Fruit fly (Drosophila melanogaster) whole organism, wandering third instar larva: ENCODE measurements around the gene CG33795.
A peak's percentile ranks its signal among the peaks of the same experiment; 100 is the strongest.

Experiments
- Abd-B ChIP-seq: fragments of >200 bp; optimal IDR thresholded peaks from 2 replicates; lab custom pipeline; 2017; ENCODE audit warnings: missing biosample characterization, missing genetic modification characterization
- CG32264 ChIP-seq: fragments of 200-800 bp; sonication (Bioruptor generic); optimal IDR thresholded peaks from 2 replicates; lab custom pipeline; 2016; ENCODE audit warnings: missing biosample characterization, missing genetic modification characterization
- CG9705 ChIP-seq: fragments of 200-800 bp; sonication (Bioruptor generic); optimal IDR thresholded peaks from 2 replicates; lab custom pipeline; 2018; ENCODE audit warnings: missing biosample characterization, mild to moderate bottlenecking, missing genetic modification characterization
- CrebA ChIP-seq: fragments of 200-800 bp; sonication (Bioruptor generic); optimal IDR thresholded peaks from 2 replicates; lab custom pipeline; 2016; ENCODE audit warnings: missing biosample characterization, mild to moderate bottlenecking, missing genetic modification characterization, borderline replicate concordance
- Dfd ChIP-seq: fragments of >200 bp; optimal IDR thresholded peaks from 2 replicates; lab custom pipeline; 2017; ENCODE audit warnings: missing biosample characterization, missing genetic modification characterization
- Dif ChIP-seq: fragments of 200-275, 200-300 bp; sonication (Bioruptor generic); optimal IDR thresholded peaks from 2 replicates; lab custom pipeline; 2018; ENCODE audit warnings: missing biosample characterization, missing genetic modification characterization; ENCODE audit not compliant: partially characterized antibody
- GATAd ChIP-seq: sonication (Bioruptor generic); optimal IDR thresholded peaks from 2 replicates; lab custom pipeline; 2016; ENCODE audit warnings: missing biosample characterization, missing genetic modification characterization
- HLH106 ChIP-seq: fragments of 200-800 bp; optimal IDR thresholded peaks from 3 replicates; lab custom pipeline; 2019; ENCODE audit warnings: missing biosample characterization, mild to moderate bottlenecking, missing genetic modification characterization, moderate library complexity
- Hnf4 ChIP-seq: fragments of 200-800 bp; sonication (Bioruptor generic); optimal IDR thresholded peaks from 2 replicates; lab custom pipeline; 2016; ENCODE audit warnings: missing biosample characterization, mild to moderate bottlenecking, missing genetic modification characterization
- Hr78 ChIP-seq: fragments of >200 bp; optimal IDR thresholded peaks from 2 replicates; lab custom pipeline; 2017; ENCODE audit warnings: missing biosample characterization, missing genetic modification characterization
- Hr83 ChIP-seq: fragments of 200-300 bp; sonication (Bioruptor generic); optimal IDR thresholded peaks from 2 replicates; lab custom pipeline; 2016; ENCODE audit warnings: missing biosample characterization, mild to moderate bottlenecking, missing genetic modification characterization, moderate library complexity; ENCODE audit not compliant: poor library complexity, severe bottlenecking
- Jra ChIP-seq: sonication (Bioruptor generic); optimal IDR thresholded peaks from 2 replicates; lab custom pipeline; 2016; ENCODE audit warnings: missing biosample characterization, missing genetic modification characterization
- Mio ChIP-seq: sonication (Bioruptor generic); optimal IDR thresholded peaks from 2 replicates; lab custom pipeline; 2016; ENCODE audit warnings: missing biosample characterization, missing genetic modification characterization
- Myc ChIP-seq: fragments of >200 bp; optimal IDR thresholded peaks from 2 replicates; lab custom pipeline; 2017
- N ChIP-seq: fragments of >200 bp; optimal IDR thresholded peaks from 2 replicates; lab custom pipeline; 2018; ENCODE audit warnings: missing biosample characterization, missing external identifiers, missing genetic modification characterization
- OdsH ChIP-seq: fragments of 200-800 bp; sonication (Bioruptor generic); optimal IDR thresholded peaks from 2 replicates; lab custom pipeline; 2016; ENCODE audit warnings: missing biosample characterization, mild to moderate bottlenecking, missing genetic modification characterization
- Rel ChIP-seq, 2 experiments: fragments of 200-800 bp; sonication (Bioruptor generic) in 1 of 2; optimal IDR thresholded peaks; 2 replicates in 1 of 2; 3 replicates in 1 of 2; lab custom pipeline; 2016 to 2019; ENCODE audit warnings: mild to moderate bottlenecking in 2 of 2, missing biosample characterization in 2 of 2, missing genetic modification characterization in 2 of 2, moderate library complexity in 1 of 2
- Sp1 ChIP-seq: fragments of 200-800 bp; sonication (Bioruptor generic); optimal IDR thresholded peaks from 3 replicates; lab custom pipeline; 2019; ENCODE audit warnings: missing biosample characterization, mild to moderate bottlenecking, missing genetic modification characterization, moderate library complexity
- Vsx2 ChIP-seq: fragments of 200-300, 225-300 bp; sonication (Bioruptor generic); optimal IDR thresholded peaks from 2 replicates; lab custom pipeline; 2018; ENCODE audit warnings: missing biosample characterization, missing genetic modification characterization; ENCODE audit not compliant: partially characterized antibody
- br ChIP-seq: fragments of 200-800 bp; sonication (Bioruptor generic); optimal IDR thresholded peaks from 2 replicates; lab custom pipeline; 2016; ENCODE audit warnings: missing biosample characterization, missing genetic modification characterization
- brk ChIP-seq: fragments of 200-800 bp; sonication (Bioruptor generic); optimal IDR thresholded peaks from 2 replicates; lab custom pipeline; 2016; ENCODE audit warnings: missing biosample characterization, mild to moderate bottlenecking, missing genetic modification characterization
- dl ChIP-seq, 2 experiments: fragments of 175-275, 200-275 bp in 1 of 2; fragments of 200-275 bp in 1 of 2; sonication (Bioruptor generic); optimal IDR thresholded peaks; lab custom pipeline; 2018; ENCODE audit warnings: mild to moderate bottlenecking in 2 of 2, missing biosample characterization in 2 of 2, missing genetic modification characterization in 2 of 2, moderate library complexity in 2 of 2; ENCODE audit not compliant: partially characterized antibody in 2 of 2, insufficient read depth in 1 of 2
- dmrt93B ChIP-seq: fragments of 200-800 bp; sonication (Bioruptor generic); optimal IDR thresholded peaks from 2 replicates; lab custom pipeline; 2018; ENCODE audit warnings: missing biosample characterization, mild to moderate bottlenecking, missing genetic modification characterization
- dsf ChIP-seq: sonication (Bioruptor generic); optimal IDR thresholded peaks from 2 replicates; lab custom pipeline; 2016; ENCODE audit warnings: missing biosample characterization, missing genetic modification characterization, borderline replicate concordance
- ey ChIP-seq: fragments of 200-800 bp; sonication (Bioruptor generic); optimal IDR thresholded peaks from 2 replicates; lab custom pipeline; 2016; ENCODE audit warnings: missing biosample characterization, missing genetic modification characterization
- foxo ChIP-seq, 2 experiments: fragments of 200-800 bp; sonication (Bioruptor generic); optimal IDR thresholded peaks; 2 replicates in 1 of 2; 3 replicates in 1 of 2; lab custom pipeline; 2016 to 2017; ENCODE audit warnings: missing biosample characterization in 2 of 2, missing genetic modification characterization in 2 of 2
- fru ChIP-seq: fragments of 200-800 bp; sonication (Bioruptor generic); optimal IDR thresholded peaks from 3 replicates; lab custom pipeline; 2016; ENCODE audit warnings: missing biosample characterization, mild to moderate bottlenecking, missing genetic modification characterization
- h ChIP-seq: fragments of 200-800 bp; sonication (Bioruptor generic); optimal IDR thresholded peaks from 3 replicates; lab custom pipeline; 2016; ENCODE audit warnings: missing biosample characterization, mild to moderate bottlenecking, missing genetic modification characterization
- jim ChIP-seq: fragments of 175-275, 200-325 bp; sonication (Bioruptor generic); optimal IDR thresholded peaks from 2 replicates; lab custom pipeline; 2016; ENCODE audit warnings: missing biosample characterization, mild to moderate bottlenecking, missing genetic modification characterization
- lola ChIP-seq: fragments of >200 bp; optimal IDR thresholded peaks from 2 replicates; lab custom pipeline; 2017; ENCODE audit warnings: missing biosample characterization, missing genetic modification characterization
- pan ChIP-seq: fragments of >200 bp; optimal IDR thresholded peaks from 2 replicates; lab custom pipeline; 2017
- psq ChIP-seq: fragments of 200-800 bp; sonication (Bioruptor generic); optimal IDR thresholded peaks from 3 replicates; lab custom pipeline; 2017; ENCODE audit warnings: missing biosample characterization, mild to moderate bottlenecking, missing genetic modification characterization, moderate library complexity
- rgr ChIP-seq: fragments of 200-800 bp; sonication (Bioruptor generic); optimal IDR thresholded peaks from 3 replicates; lab custom pipeline; 2016; ENCODE audit warnings: missing biosample characterization, mild to moderate bottlenecking, missing genetic modification characterization
- sage ChIP-seq: fragments of 200-800 bp; sonication (Bioruptor generic); optimal IDR thresholded peaks from 2 replicates; lab custom pipeline; 2016; ENCODE audit warnings: missing biosample characterization, mild to moderate bottlenecking, missing genetic modification characterization
- sv ChIP-seq: fragments of 200-800 bp; sonication (Bioruptor generic); optimal IDR thresholded peaks from 3 replicates; lab custom pipeline; 2016; ENCODE audit warnings: missing biosample characterization, missing genetic modification characterization
- tai ChIP-seq: sonication (Bioruptor generic); optimal IDR thresholded peaks from 2 replicates; lab custom pipeline; 2016; ENCODE audit warnings: missing biosample characterization, missing genetic modification characterization
- usp ChIP-seq: fragments of >200 bp; optimal IDR thresholded peaks from 2 replicates; lab custom pipeline; 2017; ENCODE audit warnings: missing biosample characterization, missing genetic modification characterization
- woc ChIP-seq: sonication (Bioruptor generic); optimal IDR thresholded peaks from 2 replicates; lab custom pipeline; 2016; ENCODE audit warnings: missing biosample characterization, mild to moderate bottlenecking, missing genetic modification characterization

CG33795 gene

DNA sequence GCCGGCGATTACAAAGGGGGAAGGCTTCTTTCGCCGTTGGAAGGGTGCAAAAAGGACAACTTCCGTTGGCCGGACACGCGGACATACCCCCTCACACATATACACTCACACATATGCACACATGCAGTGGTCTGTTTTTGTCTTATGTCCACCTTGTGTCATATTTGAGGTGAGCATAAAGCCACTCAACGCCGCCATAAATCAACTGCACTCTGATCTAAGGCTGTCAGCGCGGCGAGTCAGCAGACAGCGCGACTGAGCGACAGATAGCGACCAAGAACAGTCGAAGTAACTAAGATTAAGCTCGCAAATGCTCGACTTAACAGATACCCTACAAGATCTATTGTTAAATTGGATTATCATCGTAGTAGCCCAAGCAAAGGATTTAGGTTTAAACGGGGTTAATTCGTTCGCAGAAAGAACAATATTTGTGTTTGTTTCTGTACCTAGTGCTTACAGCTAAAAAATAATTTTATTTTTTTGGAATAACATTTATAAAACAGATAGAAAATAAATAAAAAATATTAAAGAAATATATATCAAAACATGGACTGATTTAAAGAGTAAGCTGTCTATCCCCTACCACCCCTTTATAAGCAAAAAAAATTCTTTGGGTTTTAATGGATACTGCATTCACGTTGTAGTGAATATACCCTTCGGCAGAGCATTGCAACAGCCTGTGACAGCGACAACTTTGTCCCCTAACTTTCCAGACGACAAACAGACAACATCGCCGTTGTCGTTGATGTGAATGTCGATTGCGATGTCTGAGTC lies 37.8 kb upstream of the CG33795 start:
- TF ChIP-seq Hr83 (GFP tag; lab: Kevin White, UChicago) (no peak), Myc (lab: Kevin White, UChicago) (no peak), ey (GFP tag; lab: Kevin White, UChicago) (no peak), CG9705 (GFP tag; lab: Kevin White, UChicago) (no peak), tai (GFP tag; lab: Kevin White, UChicago) (no peak), lola (GFP tag; lab: Kevin White, UChicago) (no peak), br (GFP tag; lab: Kevin White, UChicago) (no peak), jim (no peak), Jra (no peak), dmrt93B (GFP tag; lab: Kevin White, UChicago) (peak; percentile 16), rgr (no peak), Vsx2 (no peak), N (GFP tag; lab: Kevin White, UChicago) (no peak), pan (no peak), Rel (GFP tag; optimal IDR thresholded peaks at IDR 0.05; lab: Kevin White, UChicago) (no peak), Rel (tag; optimal IDR thresholded peaks at IDR 0.05; lab: Kevin White, UChicago) (no peak), fru (GFP tag; lab: Kevin White, UChicago) (no peak), woc (peak; percentile 36), Hr78 (GFP tag; lab: Kevin White, UChicago) (no peak), psq (no peak), dsf (GFP tag; lab: Kevin White, UChicago) (no peak), dl (GFP tag; optimal IDR thresholded peaks at IDR 0.05; lab: Kevin White, UChicago; ENCODE audit: insufficient read depth in 1 of 2, partially characterized antibody in 2 of 2) (no peak), foxo (GFP tag; optimal IDR thresholded peaks at IDR 0.05; lab: Kevin White, UChicago) (peak in 1 of 2 experiments; percentile 38), CG32264 (GFP tag; lab: Kevin White, UChicago) (no peak), Hnf4 (no peak), usp (GFP tag; lab: Kevin White, UChicago) (no peak), Dif (GFP tag; lab: Kevin White, UChicago) (no peak)

- no peak for TF ChIP-seq br (GFP tag; lab: Kevin White, UChicago)
- TF ChIP-seq, all 38 proteins: peak for 0
Observed at dm6 chr3L:16208053-16208838, 37.1 kb upstream of the CG33795 start.

- peak; percentile 38 for TF ChIP-seq ey (GFP tag; lab: Kevin White, UChicago)
- no peak for TF ChIP-seq Hr78 (GFP tag; lab: Kevin White, UChicago)
- TF ChIP-seq GATAd (GFP tag; lab: Kevin White, UChicago) = no peak
- no peak for TF ChIP-seq Vsx2
- no peak for TF ChIP-seq CG32264 (GFP tag; lab: Kevin White, UChicago)
- no peak for TF ChIP-seq sv (GFP tag; lab: Kevin White, UChicago)
- no peak for TF ChIP-seq tai (GFP tag; lab: Kevin White, UChicago)
- TF ChIP-seq Dfd = no peak
- no peak for TF ChIP-seq Mio (GFP tag; lab: Kevin White, UChicago)
- peak; percentile 73 for TF ChIP-seq HLH106 (tag; lab: Kevin White, UChicago)
- TF ChIP-seq fru (GFP tag; lab: Kevin White, UChicago) = peak; percentile 59
- TF ChIP-seq woc = peak; percentile 17
- TF ChIP-seq br (GFP tag; lab: Kevin White, UChicago) = no peak
- peak; percentile 58 for TF ChIP-seq h (GFP tag; lab: Kevin White, UChicago)
- peak; percentile 53 for TF ChIP-seq brk (GFP tag; lab: Kevin White, UChicago)
- no peak for TF ChIP-seq CG9705 (GFP tag; lab: Kevin White, UChicago)
- TF ChIP-seq dmrt93B (GFP tag; lab: Kevin White, UChicago) = peak; percentile 11
- no peak for TF ChIP-seq jim
- TF ChIP-seq Hnf4 = no peak
- TF ChIP-seq Jra = no peak
- TF ChIP-seq Myc (lab: Kevin White, UChicago) = no peak
- no peak for TF ChIP-seq Dif (GFP tag; lab: Kevin White, UChicago)
- TF ChIP-seq psq = peak; percentile 64
- TF ChIP-seq sage = peak; percentile 18
- TF ChIP-seq N (GFP tag; lab: Kevin White, UChicago) = no peak
- no peak for TF ChIP-seq CrebA
- no peak for TF ChIP-seq lola (GFP tag; lab: Kevin White, UChicago)
- TF ChIP-seq Rel (GFP tag; optimal IDR thresholded peaks at IDR 0.05; lab: Kevin White, UChicago) = no peak
- TF ChIP-seq Rel (tag; optimal IDR thresholded peaks at IDR 0.05; lab: Kevin White, UChicago) = no peak
- TF ChIP-seq dl (GFP tag; optimal IDR thresholded peaks at IDR 0.05; lab: Kevin White, UChicago; ENCODE audit: insufficient read depth in 1 of 2, partially characterized antibody in 2 of 2) = no peak
- no peak for TF ChIP-seq Abd-B
- no peak for TF ChIP-seq Hr83 (GFP tag; lab: Kevin White, UChicago)
- TF ChIP-seq dsf (GFP tag; lab: Kevin White, UChicago) = no peak
- peak; percentile 67 for TF ChIP-seq OdsH (GFP tag; lab: Kevin White, UChicago)
- TF ChIP-seq foxo (GFP tag; optimal IDR thresholded peaks at IDR 0.05; lab: Kevin White, UChicago) = peak in 1 of 2 experiments; percentile 63
- TF ChIP-seq usp (GFP tag; lab: Kevin White, UChicago) = no peak
- TF ChIP-seq rgr = peak; percentile 58
- TF ChIP-seq pan = no peak
- peak; percentile 71 for TF ChIP-seq Sp1 (GFP tag; lab: Kevin White, UChicago)
Observed at dm6 chr3L:16204128-16204527, 32.9 kb upstream of the CG33795 start.
